Worm (Caenorhabditis elegans) whole organism, midembryonic: ENCODE data around the gene Y62H9A.8.
A peak's percentile ranks its signal among the peaks of the same experiment; 100 is the strongest.

Experiments
- T22C8.4 ChIP-seq: fragments of 200-800 bp; sonication (Bioruptor generic); IDR thresholded peaks from 2 replicates; pipeline ENCODE4 v1.3.6; 2022; ENCODE audit warnings: missing genetic modification characterization, missing compliant biosample characterization
- cog-1 ChIP-seq: sonication (generic microtip); optimal IDR thresholded peaks from 2 replicates; lab custom pipeline; 2016; ENCODE audit warnings: missing genetic modification characterization, missing compliant biosample characterization
- flt-1 ChIP-seq: fragments of 200-800 bp; sonication (Bioruptor generic); IDR thresholded peaks from 2 replicates; pipeline ENCODE4 v1.3.6; 2022; ENCODE audit warnings: missing genetic modification characterization, missing compliant biosample characterization
- klf-2 ChIP-seq: fragments of 200-800 bp; sonication (Bioruptor generic); conservative IDR thresholded peaks from 2 replicates; pipeline ENCODE4 v1.3.6; 2022; ENCODE audit warnings: missing genetic modification reagents, missing genetic modification characterization, missing compliant biosample characterization
- med-1 ChIP-seq: sonication (generic microtip); optimal IDR thresholded peaks from 2 replicates; lab custom pipeline; 2017; ENCODE audit warnings: missing genetic modification characterization, mild to moderate bottlenecking, missing compliant biosample characterization, antibody characterized with exemption, missing genetic modification reagents; ENCODE audit not compliant: insufficient read depth
- ref-1 ChIP-seq: fragments of 200-800 bp; sonication (Bioruptor generic); conservative IDR thresholded peaks from 2 replicates; pipeline ENCODE4 v1.3.6; 2022; ENCODE audit warnings: missing genetic modification reagents, missing genetic modification characterization, missing compliant biosample characterization
- tab-1 ChIP-seq: fragments of 200-800 bp; sonication (Bioruptor generic); IDR thresholded peaks from 2 replicates; pipeline ENCODE4 v1.3.6; 2022; ENCODE audit warnings: missing genetic modification characterization, missing compliant biosample characterization
- ztf-23 ChIP-seq: fragments of 200-800 bp; sonication (Bioruptor generic); IDR thresholded peaks from 2 replicates; pipeline ENCODE4 v1.3.6; 2022; ENCODE audit warnings: missing genetic modification reagents, missing genetic modification characterization, missing compliant biosample characterization
- ztf-29 ChIP-seq: fragments of 200-800 bp; sonication (Bioruptor generic); IDR thresholded peaks from 2 replicates; pipeline ENCODE4 v1.3.6; 2022; ENCODE audit warnings: missing genetic modification reagents, missing genetic modification characterization, missing compliant biosample characterization

Gene Y62H9A.8

DNA sequence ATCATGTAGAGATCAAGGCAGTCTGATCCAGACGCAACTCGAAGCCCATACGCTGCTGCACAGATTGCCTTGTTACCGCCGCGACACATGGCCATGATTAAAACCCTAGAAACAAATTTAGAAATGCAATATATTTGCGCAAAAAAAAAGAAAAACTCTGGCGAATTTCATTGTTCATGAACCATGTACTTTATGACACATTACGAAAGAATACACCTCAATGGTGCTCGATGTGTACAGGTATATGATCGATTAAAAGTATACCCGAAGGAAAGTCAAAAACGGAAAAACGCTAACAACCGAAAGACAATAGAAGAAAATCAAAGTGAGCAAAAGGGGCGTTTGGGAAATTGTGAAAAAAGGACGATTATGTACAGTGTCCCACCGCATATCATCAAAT, at the start of gene Y62H9A.8:
Y62H9A.8 (minus strand) TSS at position 101 of the 400 bp plus-strand sequence.
- TF ChIP-seq med-1 (GFP tag; lab: Kevin White, UChicago) (no peak), tab-1 (no peak), ztf-23 (GFP tag; lab: Robert Waterston, UW) (no peak), T22C8.4 (GFP tag; lab: Robert Waterston, UW) (no peak), klf-2 (no peak), ztf-29 (GFP tag; lab: Robert Waterston, UW) (no peak), flt-1 (GFP tag; lab: Robert Waterston, UW) (no peak), ref-1 (GFP tag; lab: Robert Waterston, UW) (no peak), cog-1 (no peak)

DNA sequence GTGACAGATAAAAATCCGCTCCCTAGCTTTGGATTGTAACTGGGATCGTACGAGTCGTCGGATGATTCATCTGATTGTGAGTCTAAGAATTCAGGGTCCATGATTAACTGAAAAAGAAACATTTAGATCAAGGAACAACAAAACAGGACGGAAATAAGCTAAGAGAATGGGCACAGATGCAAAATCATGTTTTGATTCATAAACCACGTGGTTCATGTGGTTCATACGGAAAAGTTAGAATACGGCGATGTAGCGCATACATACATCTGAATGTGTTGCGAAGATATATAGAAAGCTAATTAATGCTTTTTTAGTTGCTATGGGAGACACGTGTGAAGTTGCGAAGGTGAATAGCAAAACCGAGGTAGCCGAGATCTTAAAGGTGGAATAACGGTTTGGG, 49.7 kb upstream of the Y62H9A.8 start, which contains the start of gene F55G7.3:
F55G7.3 (minus strand) TSS at position 101 of the 400 bp plus-strand sequence.
- TF ChIP-seq med-1 (GFP tag; lab: Kevin White, UChicago) = no peak
- TF ChIP-seq cog-1 = no peak
- no peak for TF ChIP-seq flt-1 (GFP tag; lab: Robert Waterston, UW)
- no peak for TF ChIP-seq ref-1 (GFP tag; lab: Robert Waterston, UW)
- no peak for TF ChIP-seq klf-2
- no peak for TF ChIP-seq ztf-29 (GFP tag; lab: Robert Waterston, UW)
- no peak for TF ChIP-seq T22C8.4 (GFP tag; lab: Robert Waterston, UW)
- no peak for TF ChIP-seq tab-1
- TF ChIP-seq ztf-23 (GFP tag; lab: Robert Waterston, UW) = no peak

DNA sequence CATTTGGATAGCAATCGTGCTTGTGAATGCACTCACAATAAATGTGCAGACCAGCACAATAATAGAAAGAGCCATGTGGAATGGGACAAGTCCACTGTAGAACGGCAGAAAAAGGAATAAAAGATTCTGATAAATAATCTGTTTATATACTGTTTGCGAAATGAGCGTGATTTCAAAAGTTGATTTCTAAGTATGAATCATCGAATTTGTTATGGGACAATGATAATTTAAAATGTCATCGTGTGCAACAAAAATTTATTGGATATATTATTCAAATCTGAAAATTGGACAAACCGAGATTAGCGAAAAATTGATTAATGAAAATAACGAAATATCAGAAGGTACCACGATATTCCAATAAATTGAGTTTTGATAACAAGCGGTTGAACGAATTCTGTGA, 46.6 kb upstream of the Y62H9A.8 start, which contains the start of gene F55G7.5:
F55G7.5 (minus strand) TSS at position 101 of the 400 bp plus-strand sequence.
- TF ChIP-seq tab-1 (no peak), flt-1 (GFP tag; lab: Robert Waterston, UW) (no peak), klf-2 (no peak), ztf-23 (GFP tag; lab: Robert Waterston, UW) (no peak), ztf-29 (GFP tag; lab: Robert Waterston, UW) (no peak), med-1 (GFP tag; lab: Kevin White, UChicago) (no peak), ref-1 (GFP tag; lab: Robert Waterston, UW) (no peak), T22C8.4 (GFP tag; lab: Robert Waterston, UW) (no peak), cog-1 (no peak)

DNA sequence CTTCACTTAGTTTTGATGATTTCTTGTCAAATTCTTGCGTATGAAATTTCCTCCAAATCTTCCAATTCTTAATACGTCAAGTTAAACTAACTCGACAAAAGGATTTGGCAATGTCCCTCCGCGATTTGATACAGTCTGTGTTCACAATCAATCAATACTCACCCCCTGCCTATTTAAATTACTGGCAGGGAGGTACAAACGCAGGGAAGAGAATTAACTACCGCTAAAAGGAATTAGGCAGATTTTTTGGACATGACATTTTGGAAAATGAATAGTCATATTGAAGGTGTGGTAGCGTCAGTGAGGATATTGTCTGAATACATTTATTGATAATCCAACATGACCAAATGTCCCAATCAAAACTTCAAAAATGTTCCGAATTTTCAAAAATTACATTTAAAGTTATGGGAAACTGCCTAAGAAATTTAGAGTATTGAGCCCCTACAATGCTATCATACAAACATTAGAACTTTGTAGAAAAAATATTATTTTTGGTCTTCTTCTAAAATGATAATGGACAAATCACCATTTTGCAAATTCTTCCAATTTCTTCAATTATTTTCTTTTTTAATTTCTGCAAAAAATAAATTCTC, 45.2 kb upstream of the Y62H9A.8 start:
- peak; percentile 48 for TF ChIP-seq ref-1 (GFP tag; lab: Robert Waterston, UW)
- peak; percentile 95 for TF ChIP-seq cog-1
- peak; percentile 64 for TF ChIP-seq med-1 (GFP tag; lab: Kevin White, UChicago)
- peak; percentile 100 for TF ChIP-seq T22C8.4 (GFP tag; lab: Robert Waterston, UW)
- TF ChIP-seq klf-2 = peak; percentile 67
- TF ChIP-seq tab-1 = peak; percentile 74; the same call in 1 of the 2 replicates
- TF ChIP-seq ztf-29 (GFP tag; lab: Robert Waterston, UW) = no peak
- TF ChIP-seq ztf-23 (GFP tag; lab: Robert Waterston, UW) = peak; percentile 86
- peak; percentile 90 for TF ChIP-seq flt-1 (GFP tag; lab: Robert Waterston, UW)

DNA sequence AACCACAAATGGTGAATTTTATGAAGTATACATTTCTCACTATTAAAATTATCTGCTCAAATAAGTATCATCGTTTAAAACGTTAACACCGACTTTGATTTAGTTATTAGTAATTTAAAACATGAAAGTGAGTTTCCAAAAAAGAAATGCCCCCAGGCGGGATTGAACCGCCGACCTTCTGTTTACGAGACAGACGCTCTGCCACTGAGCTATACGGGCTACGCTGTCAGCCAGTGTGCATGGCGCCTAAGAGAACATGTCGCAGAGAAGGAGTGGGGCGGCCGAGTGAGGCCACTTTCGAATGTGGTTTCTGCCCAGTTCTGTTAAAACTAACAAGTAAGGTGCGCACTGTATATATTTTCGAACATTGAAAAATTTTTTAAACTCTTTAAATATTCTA, 42.7 kb upstream of the Y62H9A.8 start:
- TF ChIP-seq flt-1 (GFP tag; lab: Robert Waterston, UW) (peak; percentile 92), med-1 (GFP tag; lab: Kevin White, UChicago) (peak; percentile 41), klf-2 (peak; percentile 79), ztf-23 (GFP tag; lab: Robert Waterston, UW) (peak; percentile 85), cog-1 (peak; percentile 69), ztf-29 (GFP tag; lab: Robert Waterston, UW) (0 out of 2 replicates have a peak, but pooled peaks have one; percentile 58), T22C8.4 (GFP tag; lab: Robert Waterston, UW) (peak; percentile 63; the same call in 1 of the 2 replicates), ref-1 (GFP tag; lab: Robert Waterston, UW) (peak; percentile 72), tab-1 (peak; percentile 90)

ce11 chrX:11933547-11933946, 41.3 kb upstream of the Y62H9A.8 start:
- no peak for TF ChIP-seq ztf-23 (GFP tag; lab: Robert Waterston, UW)
- TF ChIP-seq cog-1 = no peak
- no peak for TF ChIP-seq klf-2
- no peak for TF ChIP-seq T22C8.4 (GFP tag; lab: Robert Waterston, UW)
- TF ChIP-seq ref-1 (GFP tag; lab: Robert Waterston, UW) = no peak
- TF ChIP-seq ztf-29 (GFP tag; lab: Robert Waterston, UW) = no peak
- no peak for TF ChIP-seq med-1 (GFP tag; lab: Kevin White, UChicago)
- 0 out of 2 replicates have a peak, but pooled peaks have one; percentile 32 for TF ChIP-seq flt-1 (GFP tag; lab: Robert Waterston, UW)
- TF ChIP-seq tab-1 = 0 out of 2 replicates have a peak, but pooled peaks have one; percentile 32

DNA sequence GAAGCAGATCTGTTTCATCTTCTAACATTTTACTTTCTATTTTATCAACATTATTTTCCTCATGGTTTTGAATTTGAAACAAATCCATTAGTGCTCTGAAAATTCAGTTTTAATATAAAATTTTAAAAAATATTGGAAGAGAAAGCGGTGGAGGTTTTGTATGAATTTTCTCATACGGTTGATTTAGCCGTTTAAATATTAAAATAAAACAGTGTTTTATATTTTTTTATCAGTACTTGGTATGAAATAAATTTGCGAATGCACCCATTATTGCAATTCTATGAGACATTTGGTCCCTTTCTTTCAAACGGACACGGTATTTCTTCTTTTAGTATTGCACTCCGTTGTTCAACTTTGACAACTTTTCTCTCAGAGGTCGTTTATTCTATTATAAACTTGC, 39.3 kb upstream of the Y62H9A.8 start, which contains the start of gene dot-1.4:
dot-1.4 (minus strand) TSS at position 101 of the 400 bp plus-strand sequence.
- TF ChIP-seq T22C8.4 (GFP tag; lab: Robert Waterston, UW) (no peak), ztf-23 (GFP tag; lab: Robert Waterston, UW) (no peak), ztf-29 (GFP tag; lab: Robert Waterston, UW) (no peak), flt-1 (GFP tag; lab: Robert Waterston, UW) (no peak), tab-1 (no peak), klf-2 (no peak), med-1 (GFP tag; lab: Kevin White, UChicago) (no peak), ref-1 (GFP tag; lab: Robert Waterston, UW) (no peak), cog-1 (no peak)

ce11 chrX:11927585-11927984, 35.4 kb upstream of the Y62H9A.8 start, which contains the start of gene F55G7.4:
Gene F55G7.4, plus strand, starts transcription at chrX:11927885.
- no peak for TF ChIP-seq cog-1
- TF ChIP-seq med-1 (GFP tag; lab: Kevin White, UChicago) = no peak
- TF ChIP-seq ztf-29 (GFP tag; lab: Robert Waterston, UW) = no peak
- TF ChIP-seq ref-1 (GFP tag; lab: Robert Waterston, UW) = no peak
- TF ChIP-seq T22C8.4 (GFP tag; lab: Robert Waterston, UW) = no peak
- no peak for TF ChIP-seq ztf-23 (GFP tag; lab: Robert Waterston, UW)
- TF ChIP-seq flt-1 (GFP tag; lab: Robert Waterston, UW) = no peak
- TF ChIP-seq tab-1 = no peak
- TF ChIP-seq klf-2 = no peak

DNA sequence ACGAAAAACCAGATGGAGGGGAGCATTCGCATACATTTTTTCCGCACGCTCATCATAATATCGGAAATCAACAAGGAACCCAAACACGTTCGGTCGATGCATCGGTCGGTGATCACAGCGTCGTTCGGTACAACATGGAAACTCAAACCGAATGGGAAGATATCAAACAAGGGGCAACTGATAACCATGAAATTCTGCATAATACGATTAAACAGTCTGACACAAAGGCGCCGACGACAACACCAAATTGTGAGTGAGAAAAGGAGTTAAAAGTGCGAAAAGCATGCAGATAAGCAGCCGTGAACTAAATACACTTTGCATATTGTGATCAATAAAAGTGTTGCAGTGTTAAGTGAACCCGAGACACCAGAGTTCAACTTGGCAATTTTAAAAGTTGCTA, 33.0 kb upstream of the Y62H9A.8 start:
- TF ChIP-seq flt-1 (GFP tag; lab: Robert Waterston, UW) = no peak
- no peak for TF ChIP-seq cog-1
- TF ChIP-seq klf-2 = no peak
- no peak for TF ChIP-seq med-1 (GFP tag; lab: Kevin White, UChicago)
- no peak for TF ChIP-seq tab-1
- no peak for TF ChIP-seq T22C8.4 (GFP tag; lab: Robert Waterston, UW)
- TF ChIP-seq ref-1 (GFP tag; lab: Robert Waterston, UW) = no peak
- no peak for TF ChIP-seq ztf-23 (GFP tag; lab: Robert Waterston, UW)
